Worm (Caenorhabditis elegans): ENCODE data around the gene shc-2.

- TF ChIP-seq C34B4.2 (tag; optimal IDR thresholded peaks at IDR 0.05) (no peak), elt-2 (tag; optimal IDR thresholded peaks at IDR 0.05) (no peak)
Measured at ce11 chrII:4992977-4993376, 24.0 kb downstream of the shc-2 start, which contains the start of gene pigb-1.
